Worm (Caenorhabditis elegans) whole organism, L3 larva: ENCODE data around the gene rnh-2.

Experiments used
- ZK546.5 ChIP-seq: sonication (generic microtip); optimal IDR thresholded peaks from 2 replicates; lab custom pipeline; 2017; ENCODE audit warnings: missing biosample characterization, missing genetic modification characterization
- ceh-16 ChIP-seq: sonication (generic microtip); optimal IDR thresholded peaks from 2 replicates; lab custom pipeline; 2017; ENCODE audit warnings: missing biosample characterization, missing genetic modification characterization
- fos-1 ChIP-seq: fragments of 150-350 bp; optimal IDR thresholded peaks from 2 replicates; lab custom pipeline; 2014; ENCODE audit warnings: missing biosample characterization, missing genetic modification characterization
- hmg-11 ChIP-seq: sonication (generic microtip); optimal IDR thresholded peaks from 2 replicates; lab custom pipeline; 2016; ENCODE audit warnings: missing genetic modification characterization, missing compliant biosample characterization
- jun-1 ChIP-seq: fragments of 150-350 bp; optimal IDR thresholded peaks from 2 replicates; lab custom pipeline; 2014; ENCODE audit warnings: missing biosample characterization, missing genetic modification reagents, missing genetic modification characterization
- lin-15B ChIP-seq: fragments of 150-350 bp; optimal IDR thresholded peaks from 2 replicates; lab custom pipeline; 2014; ENCODE audit warnings: missing biosample characterization, missing genetic modification characterization
- mml-1 ChIP-seq: fragments of 150-350 bp; sonication (generic microtip); optimal IDR thresholded peaks from 3 replicates; lab custom pipeline; 2014; ENCODE audit warnings: missing biosample characterization, missing genetic modification characterization
- nhr-12 ChIP-seq: fragments of 150-350 bp; optimal IDR thresholded peaks from 2 replicates; lab custom pipeline; 2014; ENCODE audit warnings: missing biosample characterization, missing genetic modification characterization
- nhr-76 ChIP-seq: fragments of 150-350 bp; sonication (generic microtip); optimal IDR thresholded peaks from 5 replicates; lab custom pipeline; 2014; ENCODE audit warnings: missing biosample characterization, missing genetic modification characterization
- pqm-1 ChIP-seq: fragments of 150-350 bp; optimal IDR thresholded peaks from 2 replicates; lab custom pipeline; 2017; ENCODE audit warnings: missing biosample characterization, missing genetic modification characterization, inconsistent platforms
- skn-1 ChIP-seq: fragments of 150-350 bp; optimal IDR thresholded peaks from 2 replicates; lab custom pipeline; 2014; ENCODE audit warnings: missing biosample characterization, missing genetic modification characterization
- snpc-4 ChIP-seq: fragments of 150-350 bp; optimal IDR thresholded peaks from 2 replicates; lab custom pipeline; 2014; ENCODE audit warnings: missing biosample characterization, missing genetic modification characterization
- unc-62 ChIP-seq: fragments of 150-350 bp; sonication (generic microtip); optimal IDR thresholded peaks from 4 replicates; lab custom pipeline; 2014; ENCODE audit warnings: missing biosample characterization, missing genetic modification reagents, missing genetic modification characterization
- zag-1 ChIP-seq: fragments of 150-350 bp; optimal IDR thresholded peaks from 2 replicates; lab custom pipeline; 2014; ENCODE audit warnings: missing biosample characterization, missing genetic modification characterization

DNA sequence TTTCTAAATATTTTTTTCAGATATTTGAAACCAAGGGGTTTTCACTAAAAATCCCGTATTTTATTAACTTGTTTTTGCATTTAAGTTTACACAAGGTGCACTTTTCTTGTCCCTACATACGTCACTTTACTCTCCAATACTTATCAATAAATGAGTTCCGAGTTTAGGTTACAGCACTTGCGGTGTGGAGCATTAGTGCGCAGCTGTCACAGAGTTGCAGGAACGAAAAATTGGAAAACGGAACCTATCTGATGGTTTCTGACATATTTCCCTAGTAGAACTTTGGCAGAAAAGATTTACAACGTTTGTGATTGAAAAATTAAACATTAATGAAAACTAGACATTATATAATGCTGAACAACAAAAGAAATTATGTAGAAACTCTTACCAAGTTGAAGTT, 18.8 kb upstream of the rnh-2 start:
- no peak for TF ChIP-seq zag-1
- TF ChIP-seq mml-1 (tag; lab: Kevin White, UChicago): no peak
- no peak for TF ChIP-seq snpc-4 (tag; lab: Kevin White, UChicago)
- TF ChIP-seq unc-62 (GFP tag; lab: Kevin White, UChicago): no peak
- no peak for TF ChIP-seq ZK546.5
- TF ChIP-seq ceh-16: no peak
- TF ChIP-seq pqm-1 (tag; lab: Kevin White, UChicago): no peak
- TF ChIP-seq skn-1 (tag; lab: Kevin White, UChicago): no peak
- no peak for TF ChIP-seq nhr-12
- TF ChIP-seq jun-1: no peak
- no peak for TF ChIP-seq nhr-76 (tag; lab: Kevin White, UChicago)
- TF ChIP-seq fos-1: no peak
- TF ChIP-seq hmg-11 (tag; lab: Kevin White, UChicago): no peak
- TF ChIP-seq lin-15B (tag; lab: Kevin White, UChicago): no peak
